2 fruit fly cellular contexts compared by ENCODE assay signal in genomic region chr2L:4348545-4348944, dm6.
TF ChIP-seq lines count a peak whose summit lies in the region.

No protein-coding gene starts in this region.

TF ChIP-seq in whole organism, embryonic, 481 proteins besides CTCF, POLR2A, EP300 and RAD21 (continued from another document):
- peak in 1 of 2 experiments; percentile 35 for TF ChIP-seq bsh (GFP tag; optimal IDR thresholded peaks at IDR 0.05; lab: Kevin White, UChicago)
- no peak for TF ChIP-seq CG17186 (GFP tag; optimal IDR thresholded peaks at IDR 0.05; lab: Kevin White, UChicago)
- no peak for TF ChIP-seq CG10543 (GFP tag; optimal IDR thresholded peaks at IDR 0.05; lab: Kevin White, UChicago)
- peak; percentile 41 for TF ChIP-seq phol (tag; optimal IDR thresholded peaks at IDR 0.05; lab: Kevin White, UChicago)
- TF ChIP-seq pb (GFP tag; optimal IDR thresholded peaks at IDR 0.05; lab: Kevin White, UChicago), result no peak
- TF ChIP-seq CG14965 (GFP tag; optimal IDR thresholded peaks at IDR 0.05; lab: Kevin White, UChicago; ENCODE audit: borderline replicate concordance), result no peak
- no peak for TF ChIP-seq B-H1 (GFP tag; IDR thresholded peaks at IDR 0.05; lab: Robert Waterston, UW)
- peak; percentile 36 for TF ChIP-seq CG2712 (tag; optimal IDR thresholded peaks at IDR 0.05; lab: Kevin White, UChicago)
- no peak for TF ChIP-seq CG4617 (GFP tag; optimal IDR thresholded peaks at IDR 0.05; lab: Kevin White, UChicago; ENCODE audit: borderline replicate concordance)
- peak; percentile 2 for TF ChIP-seq CG17829 (tag; optimal IDR thresholded peaks at IDR 0.05; lab: Kevin White, UChicago)
- TF ChIP-seq ap (GFP tag; IDR thresholded peaks at IDR 0.05; lab: Robert Waterston, UW), result 0 out of 2 replicates have a peak, but pooled peaks have one; percentile 12
- TF ChIP-seq lbe (GFP tag; optimal IDR thresholded peaks at IDR 0.05; lab: Kevin White, UChicago), result no peak
- TF ChIP-seq Oli (tag; optimal IDR thresholded peaks at IDR 0.05; lab: Kevin White, UChicago), result peak; percentile 17
- TF ChIP-seq tx (GFP tag; optimal IDR thresholded peaks at IDR 0.05; lab: Kevin White, UChicago), result no peak
- peak; percentile 0 for TF ChIP-seq CG7839 (tag; optimal IDR thresholded peaks at IDR 0.05; lab: Kevin White, UChicago)
- TF ChIP-seq Asciz (GFP tag; optimal IDR thresholded peaks at IDR 0.05; lab: Kevin White, UChicago), result no peak
- no peak for TF ChIP-seq CG10654 (GFP tag; optimal IDR thresholded peaks at IDR 0.05; lab: Kevin White, UChicago)
- TF ChIP-seq Rfx (GFP tag; IDR thresholded peaks at IDR 0.05; lab: Robert Waterston, UW), result no peak
- TF ChIP-seq Sin3A (optimal IDR thresholded peaks at IDR 0.05; lab: Kevin White, UChicago), result no peak
- peak; percentile 4 for TF ChIP-seq CG4820 (GFP tag; optimal IDR thresholded peaks at IDR 0.05; lab: Kevin White, UChicago)
- TF ChIP-seq pho (GFP tag; optimal IDR thresholded peaks at IDR 0.05; lab: Kevin White, UChicago), result no peak
- 0 out of 3 replicates have a peak, but pooled peaks have one; percentile 8 for TF ChIP-seq CG7357 (GFP tag; IDR thresholded peaks at IDR 0.05; lab: Robert Waterston, UW)
- peak; percentile 27 for TF ChIP-seq gem (tag; optimal IDR thresholded peaks at IDR 0.05; lab: Kevin White, UChicago)
- peak; percentile 23 for TF ChIP-seq CG15696 (tag; optimal IDR thresholded peaks at IDR 0.05; lab: Kevin White, UChicago)
- TF ChIP-seq unpg (GFP tag; optimal IDR thresholded peaks at IDR 0.05; lab: Kevin White, UChicago), result peak; percentile 10
- no peak for TF ChIP-seq ara (GFP tag; IDR thresholded peaks at IDR 0.05; lab: Robert Waterston, UW)
- peak; percentile 8 for TF ChIP-seq Med (GFP tag; lab: Kevin White, UChicago)
- no peak for TF ChIP-seq fd102C (GFP tag; optimal IDR thresholded peaks at IDR 0.05; lab: Kevin White, UChicago)
- TF ChIP-seq nmo (GFP tag; optimal IDR thresholded peaks at IDR 0.05; lab: Kevin White, UChicago), result peak; percentile 2
- TF ChIP-seq Xrp1 (GFP tag; IDR thresholded peaks at IDR 0.05; lab: Robert Waterston, UW), result 0 out of 2 replicates have a peak, but pooled peaks have one; percentile 13
- no peak for TF ChIP-seq prd (optimal IDR thresholded peaks at IDR 0.05; lab: Kevin White, UChicago)
- TF ChIP-seq prd (GFP tag; IDR thresholded peaks at IDR 0.05; lab: Robert Waterston, UW), result 0 out of 3 replicates have a peak, but pooled peaks have one; percentile 11
- TF ChIP-seq CG10979 (tag; optimal IDR thresholded peaks at IDR 0.05; lab: Kevin White, UChicago), result peak; percentile 38

TF ChIP-seq in whole organism, prepupa, 60 proteins besides CTCF, POLR2A, EP300 and RAD21 (continued from another document):
- TF ChIP-seq CG32006 (GFP tag; optimal IDR thresholded peaks at IDR 0.05; lab: Kevin White, UChicago) (peak; percentile 66), vri (GFP tag; optimal IDR thresholded peaks at IDR 0.05; lab: Kevin White, UChicago) (no peak), CG11902 (GFP tag; optimal IDR thresholded peaks at IDR 0.05; lab: Kevin White, UChicago) (peak; percentile 78), Eip75B (GFP tag; optimal IDR thresholded peaks at IDR 0.05; lab: Kevin White, UChicago) (peak; percentile 75), Sox14 (GFP tag; optimal IDR thresholded peaks at IDR 0.05; lab: Kevin White, UChicago) (peak; percentile 49), Hr4 (GFP tag; optimal IDR thresholded peaks at IDR 0.05; lab: Kevin White, UChicago) (peak; percentile 53), CG4318 (GFP tag; optimal IDR thresholded peaks at IDR 0.05; lab: Kevin White, UChicago) (no peak), CG6808 (GFP tag; optimal IDR thresholded peaks at IDR 0.05; lab: Kevin White, UChicago) (peak; percentile 71), CG8632 (GFP tag; optimal IDR thresholded peaks at IDR 0.05; lab: Kevin White, UChicago) (peak; percentile 84), CG1621 (tag; optimal IDR thresholded peaks at IDR 0.05; lab: Kevin White, UChicago) (peak; percentile 67), Sox102F (GFP tag; optimal IDR thresholded peaks at IDR 0.05; lab: Kevin White, UChicago) (peak; percentile 64), Ets21C (GFP tag; optimal IDR thresholded peaks at IDR 0.05; lab: Kevin White, UChicago) (peak; percentile 4), CG15336 (GFP tag; IDR thresholded peaks at IDR 0.05; lab: Robert Waterston, UW) (peak; percentile 39; the same call in 1 of the 2 replicates), CG10669 (GFP tag; optimal IDR thresholded peaks at IDR 0.05; lab: Kevin White, UChicago) (peak; percentile 71), esn (GFP tag; optimal IDR thresholded peaks at IDR 0.05; lab: Kevin White, UChicago) (peak; percentile 76), fd85E (GFP tag; optimal IDR thresholded peaks at IDR 0.05; lab: Kevin White, UChicago) (peak; percentile 59), fkh (GFP tag; optimal IDR thresholded peaks at IDR 0.05; lab: Kevin White, UChicago) (no peak), CG11762 (GFP tag; optimal IDR thresholded peaks at IDR 0.05; lab: Kevin White, UChicago; ENCODE audit: insufficient read depth) (peak; percentile 69), CG9139 (GFP tag; optimal IDR thresholded peaks at IDR 0.05; lab: Kevin White, UChicago) (peak; percentile 32), CG11294 (GFP tag; IDR thresholded peaks at IDR 0.05; lab: Robert Waterston, UW) (no peak; the same call in 1 of the 2 replicates), OdsH (GFP tag; optimal IDR thresholded peaks at IDR 0.05; lab: Kevin White, UChicago) (peak; percentile 75), lz (GFP tag; optimal IDR thresholded peaks at IDR 0.05; lab: Kevin White, UChicago) (peak; percentile 54), CG31627 (GFP tag; optimal IDR thresholded peaks at IDR 0.05; lab: Kevin White, UChicago) (peak; percentile 45), Sox15 (GFP tag; optimal IDR thresholded peaks at IDR 0.05; lab: Kevin White, UChicago) (peak; percentile 67), Smox (GFP tag; optimal IDR thresholded peaks at IDR 0.05; lab: Kevin White, UChicago) (peak; percentile 44), CG6854 (GFP tag; optimal IDR thresholded peaks at IDR 0.05; lab: Kevin White, UChicago) (peak; percentile 58), CG6163 (GFP tag; IDR thresholded peaks at IDR 0.05; lab: Robert Waterston, UW) (peak; percentile 83), net (GFP tag; optimal IDR thresholded peaks at IDR 0.05; lab: Kevin White, UChicago) (peak; percentile 66), salr (GFP tag; optimal IDR thresholded peaks at IDR 0.05; lab: Kevin White, UChicago) (peak in 1 of 2 experiments; percentile 46), acj6 (GFP tag; optimal IDR thresholded peaks at IDR 0.05; lab: Kevin White, UChicago) (peak; percentile 79), eg (GFP tag; IDR thresholded peaks at IDR 0.05; lab: Robert Waterston, UW) (peak; percentile 60; the same call in 1 of the 3 replicates), dsx (GFP tag; optimal IDR thresholded peaks at IDR 0.05; lab: Kevin White, UChicago; ENCODE audit: poor library complexity, severe bottlenecking) (peak; percentile 64), dac (GFP tag; optimal IDR thresholded peaks at IDR 0.05; lab: Kevin White, UChicago) (no peak), CG3919 (GFP tag; optimal IDR thresholded peaks at IDR 0.05; lab: Kevin White, UChicago) (peak; percentile 87), Ets96B (tag; optimal IDR thresholded peaks at IDR 0.05; lab: Kevin White, UChicago) (peak; percentile 69), Lpt (GFP tag; optimal IDR thresholded peaks at IDR 0.05; lab: Kevin White, UChicago) (peak; percentile 29)
